Fruit fly (Drosophila melanogaster) whole organism, wandering third instar larva: ENCODE results near the gene Ugt303B3.

Experiments
- Hr78 ChIP-seq: fragments of >200 bp; optimal IDR thresholded peaks from 2 replicates; lab custom pipeline; 2017; ENCODE audit warnings: missing biosample characterization, missing genetic modification characterization
- Hr83 ChIP-seq: fragments of 200-300 bp; sonication (Bioruptor generic); optimal IDR thresholded peaks from 2 replicates; lab custom pipeline; 2016; ENCODE audit warnings: missing biosample characterization, mild to moderate bottlenecking, missing genetic modification characterization, moderate library complexity; ENCODE audit not compliant: poor library complexity, severe bottlenecking
- dmrt93B ChIP-seq: fragments of 200-800 bp; sonication (Bioruptor generic); optimal IDR thresholded peaks from 2 replicates; lab custom pipeline; 2018; ENCODE audit warnings: missing biosample characterization, mild to moderate bottlenecking, missing genetic modification characterization

- TF ChIP-seq Hr83 (GFP tag; lab: Kevin White, UChicago) (no peak), Hr78 (GFP tag; lab: Kevin White, UChicago) (no peak), dmrt93B (GFP tag; lab: Kevin White, UChicago) (no peak)
Observed at dm6 chr3R:23511356-23511755, 23.2 kb downstream of the Ugt303B3 start.
